Fruit fly (Drosophila melanogaster) whole organism: Measurements from ENCODE around the gene CG17186.

Experiments used
- CG8478 ChIP-seq: fragments of >200 bp; optimal IDR thresholded peaks from 2 replicates; lab custom pipeline; 2018; ENCODE audit warnings: inconsistent platforms
- pan ChIP-seq: fragments of >200 bp; optimal IDR thresholded peaks from 2 replicates; lab custom pipeline; 2017
- psq ChIP-seq: fragments of >200 bp; optimal IDR thresholded peaks from 2 replicates; lab custom pipeline; 2017

DNA sequence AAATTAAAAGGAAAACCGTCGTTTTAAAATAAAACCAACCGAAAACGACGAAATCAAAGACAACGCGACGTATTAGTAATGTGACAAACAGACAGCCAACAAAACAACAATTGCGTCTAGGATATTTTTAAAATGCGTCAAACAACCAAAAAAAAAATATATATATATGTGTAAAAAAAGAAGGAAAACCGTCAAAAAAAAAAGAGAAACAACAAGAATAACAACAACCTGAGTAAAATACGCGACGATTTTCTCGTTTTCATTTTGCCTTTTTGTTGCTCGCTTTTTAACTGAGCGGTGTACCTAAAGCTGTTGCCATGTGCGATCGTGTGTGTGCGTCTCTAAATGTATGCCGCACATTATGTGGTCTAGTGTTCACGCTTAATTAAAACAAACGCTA is 43.8 kb downstream of the CG17186 start:
- TF ChIP-seq pan (no peak), CG8478 (no peak), psq (lab: Kevin White, UChicago) (no peak)
